Worm (Caenorhabditis elegans) whole organism, L3 larva: ENCODE results near the gene mig-21.

ENCODE experiments used
- R02D3.7 ChIP-seq: fragments of 150-350 bp; optimal IDR thresholded peaks from 2 replicates; lab custom pipeline; 2014; ENCODE audit warnings: missing biosample characterization, missing genetic modification characterization
- ZK546.5 ChIP-seq: sonication (generic microtip); optimal IDR thresholded peaks from 2 replicates; lab custom pipeline; 2017; ENCODE audit warnings: missing biosample characterization, missing genetic modification characterization
- aly-2 ChIP-seq: fragments of 150-350 bp; optimal IDR thresholded peaks from 2 replicates; lab custom pipeline; 2014; ENCODE audit warnings: missing biosample characterization, missing genetic modification characterization
- ama-1 ChIP-seq: fragments of 150-350 bp; optimal IDR thresholded peaks from 2 replicates; lab custom pipeline; 2018
- ceh-16 ChIP-seq: sonication (generic microtip); optimal IDR thresholded peaks from 2 replicates; lab custom pipeline; 2017; ENCODE audit warnings: missing biosample characterization, missing genetic modification characterization
- ceh-28 ChIP-seq: fragments of 150-350 bp; optimal IDR thresholded peaks from 2 replicates; lab custom pipeline; 2014; ENCODE audit warnings: missing biosample characterization, missing genetic modification reagents, missing genetic modification characterization
- ceh-82 ChIP-seq: fragments of 150-350 bp; optimal IDR thresholded peaks from 2 replicates; lab custom pipeline; 2014; ENCODE audit warnings: missing biosample characterization, missing genetic modification characterization
- ceh-9 ChIP-seq: sonication (generic microtip); optimal IDR thresholded peaks from 2 replicates; lab custom pipeline; 2018; ENCODE audit warnings: missing biosample characterization, missing genetic modification characterization
- daf-12 ChIP-seq: fragments of 150-350 bp; optimal IDR thresholded peaks from 2 replicates; lab custom pipeline; 2014; ENCODE audit warnings: missing biosample characterization, missing genetic modification reagents, missing genetic modification characterization
- egl-27 ChIP-seq: sonication (generic microtip); optimal IDR thresholded peaks from 4 replicates; lab custom pipeline; 2017; ENCODE audit warnings: missing biosample characterization, missing genetic modification reagents, missing genetic modification characterization
- egl-5 ChIP-seq: fragments of 150-350 bp; optimal IDR thresholded peaks from 2 replicates; lab custom pipeline; 2017; ENCODE audit warnings: missing biosample characterization, missing genetic modification reagents, missing genetic modification characterization, inconsistent platforms
- elt-1 ChIP-seq: fragments of 150-350 bp; optimal IDR thresholded peaks from 2 replicates; lab custom pipeline; 2014; ENCODE audit warnings: missing biosample characterization, missing genetic modification characterization
- elt-2 ChIP-seq: sonication (generic microtip); optimal IDR thresholded peaks from 2 replicates; lab custom pipeline; 2016; ENCODE audit warnings: missing genetic modification reagents, mild to moderate bottlenecking, missing genetic modification characterization, missing compliant biosample characterization
- elt-3 ChIP-seq, 3 experiments: fragments of 150-350 bp in 1 of 3; sonication (generic microtip) in 2 of 3; optimal IDR thresholded peaks; 2 replicates in 2 of 3; 4 replicates in 1 of 3; lab custom pipeline; 2014 to 2017; ENCODE audit warnings: missing biosample characterization in 3 of 3, missing genetic modification characterization in 3 of 3
- eor-1 ChIP-seq, 2 experiments: fragments of 150-350 bp; optimal IDR thresholded peaks; 2 replicates each; lab custom pipeline; 2014 to 2018; ENCODE audit warnings: missing biosample characterization in 2 of 2, missing genetic modification characterization in 2 of 2
- fkh-10 ChIP-seq: sonication (generic microtip); optimal IDR thresholded peaks from 2 replicates; lab custom pipeline; 2017; ENCODE audit warnings: missing biosample characterization, missing genetic modification reagents, missing genetic modification characterization
- fkh-2 ChIP-seq: fragments of 150-350 bp; optimal IDR thresholded peaks from 2 replicates; lab custom pipeline; 2014; ENCODE audit warnings: missing biosample characterization, missing genetic modification reagents, missing genetic modification characterization
- fos-1 ChIP-seq: fragments of 150-350 bp; optimal IDR thresholded peaks from 2 replicates; lab custom pipeline; 2014; ENCODE audit warnings: missing biosample characterization, missing genetic modification characterization
- hmg-11 ChIP-seq: sonication (generic microtip); optimal IDR thresholded peaks from 2 replicates; lab custom pipeline; 2016; ENCODE audit warnings: missing genetic modification characterization, missing compliant biosample characterization
- jun-1 ChIP-seq: fragments of 150-350 bp; optimal IDR thresholded peaks from 2 replicates; lab custom pipeline; 2014; ENCODE audit warnings: missing biosample characterization, missing genetic modification reagents, missing genetic modification characterization
- lin-15B ChIP-seq: fragments of 150-350 bp; optimal IDR thresholded peaks from 2 replicates; lab custom pipeline; 2014; ENCODE audit warnings: missing biosample characterization, missing genetic modification characterization
- lin-39 ChIP-seq: fragments of 150-350 bp; optimal IDR thresholded peaks from 2 replicates; lab custom pipeline; 2018; ENCODE audit warnings: missing biosample characterization, missing genetic modification reagents, missing genetic modification characterization
- lsy-12 ChIP-seq: sonication (generic microtip); optimal IDR thresholded peaks from 2 replicates; lab custom pipeline; 2016; ENCODE audit warnings: mild to moderate bottlenecking, missing genetic modification characterization, missing compliant biosample characterization
- mdl-1 ChIP-seq: fragments of 150-350 bp; optimal IDR thresholded peaks from 2 replicates; lab custom pipeline; 2014; ENCODE audit warnings: missing biosample characterization, missing genetic modification characterization
- mml-1 ChIP-seq: fragments of 150-350 bp; sonication (generic microtip); optimal IDR thresholded peaks from 3 replicates; lab custom pipeline; 2014; ENCODE audit warnings: missing biosample characterization, missing genetic modification characterization
- nfya-1 ChIP-seq: sonication (generic microtip); optimal IDR thresholded peaks from 2 replicates; lab custom pipeline; 2017; ENCODE audit warnings: missing genetic modification characterization, mild to moderate bottlenecking, missing compliant biosample characterization, antibody characterized with exemption, moderate library complexity; ENCODE audit not compliant: insufficient read depth
- nhr-11 ChIP-seq: fragments of 150-350 bp; optimal IDR thresholded peaks from 2 replicates; lab custom pipeline; 2014; ENCODE audit warnings: missing biosample characterization, missing genetic modification characterization
- nhr-12 ChIP-seq: fragments of 150-350 bp; optimal IDR thresholded peaks from 2 replicates; lab custom pipeline; 2014; ENCODE audit warnings: missing biosample characterization, missing genetic modification characterization
- nhr-23 ChIP-seq: fragments of 150-350 bp; optimal IDR thresholded peaks from 2 replicates; lab custom pipeline; 2014; ENCODE audit warnings: missing biosample characterization, missing genetic modification reagents, missing genetic modification characterization
- nhr-237 ChIP-seq: fragments of 150-350 bp; optimal IDR thresholded peaks from 2 replicates; lab custom pipeline; 2014; ENCODE audit warnings: missing biosample characterization, missing genetic modification characterization
- nhr-25 ChIP-seq: sonication (generic microtip); optimal IDR thresholded peaks from 2 replicates; lab custom pipeline; 2017; ENCODE audit warnings: missing biosample characterization, missing genetic modification characterization
- nhr-28 ChIP-seq: fragments of 150-350 bp; optimal IDR thresholded peaks from 2 replicates; lab custom pipeline; 2014; ENCODE audit warnings: missing biosample characterization, missing genetic modification characterization
- nhr-43 ChIP-seq: sonication (generic microtip); optimal IDR thresholded peaks from 2 replicates; lab custom pipeline; 2016; ENCODE audit warnings: mild to moderate bottlenecking, missing genetic modification characterization, missing compliant biosample characterization; ENCODE audit not compliant: poor library complexity, severe bottlenecking
- nhr-67 ChIP-seq: fragments of 150-350 bp; optimal IDR thresholded peaks from 2 replicates; lab custom pipeline; 2014; ENCODE audit warnings: missing biosample characterization, missing genetic modification characterization
- nhr-76 ChIP-seq: fragments of 150-350 bp; sonication (generic microtip); optimal IDR thresholded peaks from 5 replicates; lab custom pipeline; 2014; ENCODE audit warnings: missing biosample characterization, missing genetic modification characterization
- nhr-77 ChIP-seq: fragments of 150-350 bp; optimal IDR thresholded peaks from 2 replicates; lab custom pipeline; 2014; ENCODE audit warnings: missing biosample characterization, missing genetic modification characterization
- pha-4 ChIP-seq: fragments of 150-350 bp; optimal IDR thresholded peaks from 2 replicates; lab custom pipeline; 2014; ENCODE audit warnings: missing biosample characterization, missing genetic modification reagents, missing genetic modification characterization
- pqm-1 ChIP-seq: fragments of 150-350 bp; optimal IDR thresholded peaks from 2 replicates; lab custom pipeline; 2017; ENCODE audit warnings: missing biosample characterization, missing genetic modification characterization, inconsistent platforms
- sea-2 ChIP-seq: fragments of 150-350 bp; sonication (generic microtip); optimal IDR thresholded peaks from 4 replicates; lab custom pipeline; 2014; ENCODE audit warnings: missing biosample characterization, missing genetic modification reagents, missing genetic modification characterization
- skn-1 ChIP-seq: fragments of 150-350 bp; optimal IDR thresholded peaks from 2 replicates; lab custom pipeline; 2014; ENCODE audit warnings: missing biosample characterization, missing genetic modification characterization
- snpc-4 ChIP-seq: fragments of 150-350 bp; optimal IDR thresholded peaks from 2 replicates; lab custom pipeline; 2014; ENCODE audit warnings: missing biosample characterization, missing genetic modification characterization
- tbx-2 ChIP-seq: sonication (generic microtip); optimal IDR thresholded peaks from 2 replicates; lab custom pipeline; 2016; ENCODE audit warnings: mild to moderate bottlenecking, missing genetic modification characterization, missing compliant biosample characterization
- unc-39 ChIP-seq: sonication (generic microtip); optimal IDR thresholded peaks from 4 replicates; lab custom pipeline; 2017; ENCODE audit warnings: missing biosample characterization, missing genetic modification characterization
- unc-62 ChIP-seq: fragments of 150-350 bp; sonication (generic microtip); optimal IDR thresholded peaks from 4 replicates; lab custom pipeline; 2014; ENCODE audit warnings: missing biosample characterization, missing genetic modification reagents, missing genetic modification characterization
- zag-1 ChIP-seq: fragments of 150-350 bp; optimal IDR thresholded peaks from 2 replicates; lab custom pipeline; 2014; ENCODE audit warnings: missing biosample characterization, missing genetic modification characterization
- ztf-11 ChIP-seq: fragments of 150-350 bp; optimal IDR thresholded peaks from 2 replicates; lab custom pipeline; 2014; ENCODE audit warnings: missing biosample characterization, missing genetic modification characterization
- ztf-4 ChIP-seq: fragments of 150-350 bp; optimal IDR thresholded peaks from 2 replicates; lab custom pipeline; 2014; ENCODE audit warnings: missing biosample characterization, missing genetic modification characterization

mig-21 gene

DNA sequence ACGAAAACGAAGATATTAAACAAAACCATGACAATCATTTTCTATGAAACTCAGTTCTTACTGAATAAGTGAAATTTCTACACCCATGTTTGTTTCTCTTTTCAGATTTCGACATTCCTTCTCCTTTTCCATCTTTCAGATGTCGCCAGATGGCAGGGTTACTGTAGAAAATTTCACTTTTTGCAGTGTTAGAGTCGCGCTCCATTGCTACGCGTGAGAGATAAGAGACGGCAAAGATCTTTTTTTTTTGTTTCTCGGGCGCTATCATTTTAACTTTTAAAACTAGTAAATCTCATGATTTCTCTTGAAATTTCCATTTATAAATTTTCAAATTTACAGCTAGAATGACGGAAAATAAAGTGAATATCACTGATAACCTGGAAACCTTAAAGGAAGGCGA, at the start of gene mig-21, which contains the start of gene F01F1.2:
mig-21 (minus strand) TSS at position 166 of the 400 bp plus-strand sequence.
F01F1.2 (plus strand) TSS at position 340 of the 400 bp plus-strand sequence.
- TF ChIP-seq pha-4 (tag; lab: Kevin White, UChicago), result peak; percentile 12
- peak; percentile 27 for TF ChIP-seq lin-15B (tag; lab: Kevin White, UChicago)
- TF ChIP-seq nhr-67, result no peak
- no peak for TF ChIP-seq unc-39 (tag; lab: Kevin White, UChicago)
- TF ChIP-seq aly-2 (tag; lab: Kevin White, UChicago), result no peak
- TF ChIP-seq mml-1 (tag; lab: Kevin White, UChicago), result no peak
- TF ChIP-seq eor-1 (tag; optimal IDR thresholded peaks at IDR 0.05; lab: Kevin White, UChicago), result no peak
- TF ChIP-seq egl-27 (tag; lab: Kevin White, UChicago), result no peak
- peak; percentile 34 for TF ChIP-seq nfya-1 (tag; lab: Kevin White, UChicago)
- TF ChIP-seq ZK546.5 (tag; lab: Kevin White, UChicago), result no peak

DNA sequence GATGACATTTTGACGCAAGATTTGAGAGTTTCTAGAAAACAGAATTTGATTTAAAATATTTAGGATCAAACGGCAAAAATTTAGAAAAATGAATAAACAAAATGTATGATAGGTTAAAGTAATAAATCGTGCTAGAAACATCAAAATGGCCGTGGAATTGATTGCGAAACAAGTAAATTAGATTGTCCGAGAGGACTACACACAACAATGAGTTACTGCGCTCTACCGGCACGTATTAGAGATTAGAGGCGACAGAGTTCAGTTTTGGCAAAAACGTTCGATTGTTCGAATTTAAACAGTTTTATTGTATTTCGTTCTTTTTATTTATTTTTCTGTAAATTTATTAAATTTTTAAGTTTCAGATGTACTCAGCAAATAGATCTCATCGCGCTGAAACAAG, 47.5 kb upstream of the mig-21 start, which contains the start of the genes dnc-2 and bcl-7:
dnc-2 (minus strand) TSS at position 33 of the 400 bp plus-strand sequence.
bcl-7 (plus strand) TSS at position 363 of the 400 bp plus-strand sequence.
- TF ChIP-seq nhr-43 (tag; lab: Kevin White, UChicago), result peak; percentile 37
- TF ChIP-seq elt-2, result peak; percentile 16
- TF ChIP-seq jun-1 (tag; lab: Kevin White, UChicago), result no peak
- no peak for TF ChIP-seq sea-2
- TF ChIP-seq ama-1 (lab: Kevin White, UChicago), result no peak
- peak; percentile 49 for TF ChIP-seq nhr-25
- no peak for TF ChIP-seq nhr-76 (tag; lab: Kevin White, UChicago)
- TF ChIP-seq pqm-1 (tag; lab: Kevin White, UChicago), result peak; percentile 21
- TF ChIP-seq elt-1, result no peak
- TF ChIP-seq nhr-23 (tag; lab: Kevin White, UChicago), result peak; percentile 59
- no peak for TF ChIP-seq zag-1 (tag; lab: Kevin White, UChicago)
- no peak for TF ChIP-seq ztf-11
- TF ChIP-seq eor-1 (tag; optimal IDR thresholded peaks at IDR 0.05; lab: Kevin White, UChicago), result no peak
- TF ChIP-seq lsy-12 (tag; lab: Kevin White, UChicago), result no peak
- TF ChIP-seq ztf-4 (tag; lab: Kevin White, UChicago), result no peak
- peak; percentile 22 for TF ChIP-seq snpc-4 (tag; lab: Kevin White, UChicago)
- TF ChIP-seq hmg-11 (tag; lab: Kevin White, UChicago), result peak; percentile 62
- peak; percentile 65 for TF ChIP-seq lin-39 (tag; lab: Kevin White, UChicago)
- TF ChIP-seq skn-1, result no peak
- no peak for TF ChIP-seq egl-5 (tag; lab: Kevin White, UChicago)
- no peak for TF ChIP-seq nhr-77 (tag; lab: Kevin White, UChicago)
- no peak for TF ChIP-seq nhr-237 (tag; lab: Kevin White, UChicago)
- no peak for TF ChIP-seq mml-1 (tag; lab: Kevin White, UChicago)
- no peak for TF ChIP-seq mdl-1 (tag; lab: Kevin White, UChicago)
- no peak for TF ChIP-seq unc-39 (tag; lab: Kevin White, UChicago)
- TF ChIP-seq ZK546.5 (tag; lab: Kevin White, UChicago), result no peak
- TF ChIP-seq nhr-28 (tag; lab: Kevin White, UChicago), result no peak
- no peak for TF ChIP-seq ceh-28 (tag; lab: Kevin White, UChicago)
- TF ChIP-seq fkh-10 (GFP tag; lab: Kevin White, UChicago), result no peak
- TF ChIP-seq aly-2 (tag; lab: Kevin White, UChicago), result no peak
- no peak for TF ChIP-seq ceh-82 (tag; lab: Kevin White, UChicago)
- no peak for TF ChIP-seq nhr-11
- TF ChIP-seq pha-4 (tag; lab: Kevin White, UChicago), result peak; percentile 82
- no peak for TF ChIP-seq unc-62 (GFP tag; lab: Kevin White, UChicago)
- TF ChIP-seq nhr-67, result no peak
- TF ChIP-seq elt-3 (tag; optimal IDR thresholded peaks at IDR 0.05; lab: Kevin White, UChicago), result no peak
- TF ChIP-seq nhr-12, result no peak
- TF ChIP-seq tbx-2 (tag; lab: Kevin White, UChicago), result no peak
- peak; percentile 64 for TF ChIP-seq nfya-1 (tag; lab: Kevin White, UChicago)
- TF ChIP-seq R02D3.7 (tag; lab: Kevin White, UChicago), result no peak
- TF ChIP-seq ceh-9 (tag; lab: Kevin White, UChicago), result no peak
- peak; percentile 82 for TF ChIP-seq lin-15B (tag; lab: Kevin White, UChicago)
- TF ChIP-seq fkh-2, result no peak
- no peak for TF ChIP-seq fos-1 (tag; lab: Kevin White, UChicago)
- TF ChIP-seq egl-27 (tag; lab: Kevin White, UChicago), result no peak
- TF ChIP-seq ceh-16 (tag; lab: Kevin White, UChicago), result no peak
- no peak for TF ChIP-seq daf-12 (tag; lab: Kevin White, UChicago)
